Worm (Caenorhabditis elegans): ENCODE measurements around the gene dmsr-3.

DNA sequence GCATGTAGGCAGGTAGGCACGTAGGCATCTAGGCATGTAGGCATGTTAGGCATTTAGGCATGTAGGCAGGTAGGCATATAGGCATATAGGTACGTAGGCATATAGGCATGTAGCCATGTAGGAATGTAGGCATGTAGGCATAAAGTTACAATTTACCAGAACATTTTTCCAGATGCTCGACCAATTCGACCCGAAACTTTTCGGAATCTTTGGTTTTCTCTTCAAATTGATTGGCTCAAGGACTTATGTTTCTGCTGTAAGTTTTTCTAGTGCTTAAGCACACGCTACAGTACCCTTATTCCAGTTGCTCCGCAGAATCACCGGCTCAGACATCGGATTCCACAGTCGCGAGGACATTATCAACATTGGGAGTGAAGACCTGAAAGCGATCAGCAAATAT, 45.8 kb downstream of the dmsr-3 start:
- TF ChIP-seq daf-16 (GFP tag; optimal IDR thresholded peaks at IDR 0.05) (no peak), daf-16 (tag; optimal IDR thresholded peaks at IDR 0.05) (no peak), lin-13 (GFP tag; optimal IDR thresholded peaks at IDR 0.05) (no peak), F49E8.2 (tag; optimal IDR thresholded peaks at IDR 0.05; ENCODE audit: borderline replicate concordance) (no peak), zfp-3 (GFP tag; conservative IDR thresholded peaks at IDR 0.05) (no peak), nhr-28 (tag; optimal IDR thresholded peaks at IDR 0.05) (no peak)

Measured in whole organism, L4 larva.